Fruit fly (Drosophila melanogaster): ENCODE data around the gene to.

The to gene

dm6 chr3R:25237314-25237713 lies 2.7 kb upstream of the to start, which contains the start of gene Jhbp7:
Gene Jhbp7, plus strand, starts transcription at chr3R:25237614.
- TF ChIP-seq CG4360 (GFP tag; IDR thresholded peaks at IDR 0.05) (peak; percentile 64), gem (tag; optimal IDR thresholded peaks at IDR 0.05) (no peak), nom (GFP tag; optimal IDR thresholded peaks at IDR 0.05) (peak; percentile 34), sens (GFP tag) (no peak), CG5245 (GFP tag; optimal IDR thresholded peaks at IDR 0.05) (no peak)

- no peak for TF ChIP-seq CG11085 (GFP tag; IDR thresholded peaks at IDR 0.05)
- no peak for TF ChIP-seq ab (GFP tag; optimal IDR thresholded peaks at IDR 0.05)
- no peak for TF ChIP-seq row (GFP tag; IDR thresholded peaks at IDR 0.05)
- TF ChIP-seq lab (GFP tag; optimal IDR thresholded peaks at IDR 0.05), result no peak
- TF ChIP-seq Eip74EF (GFP tag; optimal IDR thresholded peaks at IDR 0.05), result peak in 1 of 2 experiments; percentile 10
- TF ChIP-seq cwo (GFP tag; optimal IDR thresholded peaks at IDR 0.05), result peak; percentile 64
- TF ChIP-seq CG15011 (GFP tag; optimal IDR thresholded peaks at IDR 0.05), result no peak
- peak; percentile 84 for TF ChIP-seq sug (tag; optimal IDR thresholded peaks at IDR 0.05)
- TF ChIP-seq nom (GFP tag; optimal IDR thresholded peaks at IDR 0.05), result peak; percentile 46
- TF ChIP-seq dimm (GFP tag; IDR thresholded peaks at IDR 0.05), result no peak
- no peak for TF ChIP-seq cad (GFP tag; optimal IDR thresholded peaks at IDR 0.05)
- TF ChIP-seq chinmo (GFP tag; IDR thresholded peaks at IDR 0.05; ENCODE audit: partially characterized antibody), result 0 out of 4 replicates have a peak, but pooled peaks have one; percentile 44
- no peak for TF ChIP-seq CG12659 (GFP tag; optimal IDR thresholded peaks at IDR 0.05)
- TF ChIP-seq Ets97D (GFP tag; optimal IDR thresholded peaks at IDR 0.05), result no peak
- TF ChIP-seq CG31441 (GFP tag; IDR thresholded peaks at IDR 0.05), result no peak
- TF ChIP-seq CG2202 (tag; optimal IDR thresholded peaks at IDR 0.05), result no peak
- no peak for TF ChIP-seq hbn (GFP tag; IDR thresholded peaks at IDR 0.05; ENCODE audit: partially characterized antibody)
- TF ChIP-seq Atf6 (GFP tag; IDR thresholded peaks at IDR 0.05), result 0 out of 2 replicates have a peak, but pooled peaks have one; percentile 11
Measured at dm6 chr3R:25238771-25239700, 944 bp upstream of the to start.

dm6 chr3R:25241507-25242070 lies 1.6 kb downstream of the to start, which contains the start of gene CG11854:
Gene CG11854, plus strand, starts transcription at chr3R:25242020.
- TF ChIP-seq CG10431 (GFP tag; optimal IDR thresholded peaks at IDR 0.05) (no peak), NFAT (GFP tag; IDR thresholded peaks at IDR 0.05) (no peak), CG15011 (GFP tag; optimal IDR thresholded peaks at IDR 0.05) (no peak), Poxn (GFP tag; IDR thresholded peaks at IDR 0.05) (no peak), zfh1 (GFP tag; IDR thresholded peaks at IDR 0.05) (no peak), repo (GFP tag; optimal IDR thresholded peaks at IDR 0.05) (no peak), scrt (GFP tag; optimal IDR thresholded peaks at IDR 0.05) (no peak), Dfd (GFP tag; optimal IDR thresholded peaks at IDR 0.05) (no peak)

dm6 chr3R:25245052-25245813 lies 5.3 kb downstream of the to start, which contains the start of gene bam:
Gene bam, minus strand, starts transcription at chr3R:25245109.
- peak; percentile 38 for TF ChIP-seq CG3995 (GFP tag; optimal IDR thresholded peaks at IDR 0.05)
- TF ChIP-seq Med (GFP tag), result peak; percentile 56
- TF ChIP-seq Myb (GFP tag; optimal IDR thresholded peaks at IDR 0.05), result peak; percentile 51
- no peak for TF ChIP-seq CG12155 (GFP tag; optimal IDR thresholded peaks at IDR 0.05)
- TF ChIP-seq Aef1 (GFP tag; IDR thresholded peaks at IDR 0.05), result peak; percentile 14; the same call in 1 of the 3 replicates
- TF ChIP-seq gfzf (GFP tag; optimal IDR thresholded peaks at IDR 0.05), result peak; percentile 41
- TF ChIP-seq ken (GFP tag; IDR thresholded peaks at IDR 0.05), result 0 out of 3 replicates have a peak, but pooled peaks have one; percentile 37
- no peak for TF ChIP-seq CG43689 (GFP tag; IDR thresholded peaks at IDR 0.05)
- no peak for TF ChIP-seq D19B (GFP tag; optimal IDR thresholded peaks at IDR 0.05)
- peak; percentile 46 for TF ChIP-seq sug (tag; optimal IDR thresholded peaks at IDR 0.05)
- peak; percentile 43 for TF ChIP-seq CG8290 (GFP tag; optimal IDR thresholded peaks at IDR 0.05)
- no peak for TF ChIP-seq CG8290 (tag; optimal IDR thresholded peaks at IDR 0.05)
- peak; percentile 59 for TF ChIP-seq Hmr (GFP tag; optimal IDR thresholded peaks at IDR 0.05)
- TF ChIP-seq CG42726 (GFP tag; IDR thresholded peaks at IDR 0.05; ENCODE audit: partially characterized antibody), result peak; percentile 56; the same call in 1 of the 2 replicates
- TF ChIP-seq pzg (GFP tag; optimal IDR thresholded peaks at IDR 0.05), result peak; percentile 81

Measured in whole organism, embryonic.